Worm (Caenorhabditis elegans) whole organism, midembryonic: Measurements from ENCODE around the gene tra-3.

Experiments
- T22C8.4 ChIP-seq: fragments of 200-800 bp; sonication (Bioruptor generic); IDR thresholded peaks from 2 replicates; pipeline ENCODE4 v1.3.6; 2022; ENCODE audit warnings: missing genetic modification characterization, missing compliant biosample characterization
- cog-1 ChIP-seq: sonication (generic microtip); optimal IDR thresholded peaks from 2 replicates; lab custom pipeline; 2016; ENCODE audit warnings: missing genetic modification characterization, missing compliant biosample characterization
- flt-1 ChIP-seq: fragments of 200-800 bp; sonication (Bioruptor generic); IDR thresholded peaks from 2 replicates; pipeline ENCODE4 v1.3.6; 2022; ENCODE audit warnings: missing genetic modification characterization, missing compliant biosample characterization
- klf-2 ChIP-seq: fragments of 200-800 bp; sonication (Bioruptor generic); conservative IDR thresholded peaks from 2 replicates; pipeline ENCODE4 v1.3.6; 2022; ENCODE audit warnings: missing genetic modification reagents, missing genetic modification characterization, missing compliant biosample characterization
- med-1 ChIP-seq: sonication (generic microtip); optimal IDR thresholded peaks from 2 replicates; lab custom pipeline; 2017; ENCODE audit warnings: missing genetic modification characterization, mild to moderate bottlenecking, missing compliant biosample characterization, antibody characterized with exemption, missing genetic modification reagents; ENCODE audit not compliant: insufficient read depth
- ref-1 ChIP-seq: fragments of 200-800 bp; sonication (Bioruptor generic); conservative IDR thresholded peaks from 2 replicates; pipeline ENCODE4 v1.3.6; 2022; ENCODE audit warnings: missing genetic modification reagents, missing genetic modification characterization, missing compliant biosample characterization
- tab-1 ChIP-seq: fragments of 200-800 bp; sonication (Bioruptor generic); IDR thresholded peaks from 2 replicates; pipeline ENCODE4 v1.3.6; 2022; ENCODE audit warnings: missing genetic modification characterization, missing compliant biosample characterization
- ztf-23 ChIP-seq: fragments of 200-800 bp; sonication (Bioruptor generic); IDR thresholded peaks from 2 replicates; pipeline ENCODE4 v1.3.6; 2022; ENCODE audit warnings: missing genetic modification reagents, missing genetic modification characterization, missing compliant biosample characterization
- ztf-29 ChIP-seq: fragments of 200-800 bp; sonication (Bioruptor generic); IDR thresholded peaks from 2 replicates; pipeline ENCODE4 v1.3.6; 2022; ENCODE audit warnings: missing genetic modification reagents, missing genetic modification characterization, missing compliant biosample characterization

tra-3 gene

DNA sequence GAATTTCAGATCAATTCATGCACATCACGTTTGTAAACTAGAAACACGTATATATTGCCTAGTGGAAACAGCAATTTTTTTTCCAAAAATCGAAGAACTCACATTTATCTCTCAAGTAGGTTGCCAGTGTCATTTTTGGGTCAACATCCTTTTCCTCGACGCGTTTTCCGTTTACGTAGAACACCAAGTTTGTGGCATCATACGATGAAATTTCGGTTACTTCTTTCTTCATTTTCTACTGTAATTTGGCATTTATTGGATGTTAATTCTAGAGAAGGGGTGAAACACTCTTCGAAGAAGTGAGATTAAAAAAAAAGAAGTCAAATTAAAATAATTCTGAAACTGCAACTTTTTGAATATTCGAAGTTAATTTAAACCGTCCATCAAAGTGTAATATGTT lies 31.3 kb downstream of the tra-3 start, which contains the start of gene xdh-1:
xdh-1 (minus strand) TSS at position 240 of the 400 bp plus-strand sequence.
- no peak for TF ChIP-seq T22C8.4 (GFP tag; lab: Robert Waterston, UW)
- no peak for TF ChIP-seq klf-2 (GFP tag; lab: Robert Waterston, UW)
- TF ChIP-seq ztf-29: no peak
- TF ChIP-seq med-1 (GFP tag; lab: Kevin White, UChicago): no peak
- no peak for TF ChIP-seq cog-1
- TF ChIP-seq ztf-23 (GFP tag; lab: Robert Waterston, UW): no peak
- TF ChIP-seq ref-1 (GFP tag; lab: Robert Waterston, UW): no peak
- TF ChIP-seq flt-1: no peak
- no peak for TF ChIP-seq tab-1 (GFP tag; lab: Robert Waterston, UW)

- no peak for TF ChIP-seq med-1 (GFP tag; lab: Kevin White, UChicago)
- TF ChIP-seq flt-1: no peak
- no peak for TF ChIP-seq klf-2 (GFP tag; lab: Robert Waterston, UW)
- no peak for TF ChIP-seq tab-1 (GFP tag; lab: Robert Waterston, UW)
- no peak for TF ChIP-seq T22C8.4 (GFP tag; lab: Robert Waterston, UW)
- TF ChIP-seq cog-1: no peak
- TF ChIP-seq ztf-23 (GFP tag; lab: Robert Waterston, UW): no peak
- TF ChIP-seq ref-1 (GFP tag; lab: Robert Waterston, UW): no peak
- no peak for TF ChIP-seq ztf-29
Observed at ce11 chrIV:14408569-14408968, 35.4 kb downstream of the tra-3 start.

- TF ChIP-seq klf-2 (GFP tag; lab: Robert Waterston, UW) (no peak), ztf-29 (no peak), ref-1 (GFP tag; lab: Robert Waterston, UW) (no peak), ztf-23 (GFP tag; lab: Robert Waterston, UW) (no peak), tab-1 (GFP tag; lab: Robert Waterston, UW) (no peak), flt-1 (no peak), cog-1 (no peak), T22C8.4 (GFP tag; lab: Robert Waterston, UW) (no peak), med-1 (GFP tag; lab: Kevin White, UChicago) (no peak)
Observed at ce11 chrIV:14395531-14395930, 48.5 kb downstream of the tra-3 start.

DNA sequence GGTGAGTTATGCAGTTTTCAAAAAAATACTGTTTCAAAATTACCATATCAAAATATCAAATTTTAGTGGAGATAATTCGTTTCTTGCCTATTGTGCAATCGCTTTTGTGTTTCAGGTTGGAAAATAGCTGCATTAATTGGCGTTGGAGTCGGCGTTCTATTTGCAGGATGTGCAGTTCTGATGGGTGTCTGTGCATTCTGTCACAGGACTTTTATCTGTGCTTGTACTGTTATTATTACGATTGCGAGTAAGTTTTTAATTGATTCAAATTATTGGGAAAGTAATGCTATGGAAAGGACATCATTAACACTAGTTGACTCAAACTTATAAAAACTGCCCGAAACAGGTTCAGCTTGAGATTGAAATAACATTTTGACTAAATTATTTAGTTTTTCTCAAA lies 49.2 kb downstream of the tra-3 start:
- TF ChIP-seq ref-1 (GFP tag; lab: Robert Waterston, UW) (no peak), med-1 (GFP tag; lab: Kevin White, UChicago) (no peak)

ce11 chrIV:14393838-14394237 lies 50.1 kb downstream of the tra-3 start, which contains the start of gene clc-8:
Gene clc-8 (plus strand): TSS chrIV:14394138.
- no peak for TF ChIP-seq ref-1 (GFP tag; lab: Robert Waterston, UW)
- TF ChIP-seq T22C8.4 (GFP tag; lab: Robert Waterston, UW): no peak
- TF ChIP-seq flt-1: no peak
- TF ChIP-seq tab-1 (GFP tag; lab: Robert Waterston, UW): no peak
- TF ChIP-seq cog-1: no peak
- TF ChIP-seq klf-2 (GFP tag; lab: Robert Waterston, UW): no peak
- TF ChIP-seq ztf-23 (GFP tag; lab: Robert Waterston, UW): no peak
- TF ChIP-seq med-1 (GFP tag; lab: Kevin White, UChicago): no peak
- no peak for TF ChIP-seq ztf-29

DNA sequence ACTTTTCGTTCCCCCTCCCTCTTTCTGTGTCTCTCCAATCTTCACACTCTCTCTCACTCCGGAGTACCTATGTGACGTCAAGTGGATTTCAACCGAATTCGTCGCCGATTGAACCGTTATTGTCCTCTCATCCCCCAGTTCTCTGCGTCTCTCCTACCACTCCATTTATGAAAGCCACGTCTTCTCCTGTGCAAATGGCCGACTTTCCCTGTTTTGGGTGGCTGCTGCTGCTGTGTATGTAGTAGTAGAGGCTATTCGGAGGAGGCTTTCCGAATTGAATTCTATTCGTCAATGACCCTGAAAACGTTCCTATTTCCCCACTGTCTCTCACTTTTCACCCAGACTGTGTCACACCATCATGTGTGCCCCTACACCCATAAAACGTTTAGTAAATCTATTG lies 52.2 kb downstream of the tra-3 start:
- no peak for TF ChIP-seq tab-1 (GFP tag; lab: Robert Waterston, UW)
- no peak for TF ChIP-seq med-1 (GFP tag; lab: Kevin White, UChicago)
- TF ChIP-seq ref-1 (GFP tag; lab: Robert Waterston, UW): no peak
- TF ChIP-seq cog-1: no peak
- TF ChIP-seq flt-1: no peak
- no peak for TF ChIP-seq T22C8.4 (GFP tag; lab: Robert Waterston, UW)
- no peak for TF ChIP-seq ztf-23 (GFP tag; lab: Robert Waterston, UW)
- no peak for TF ChIP-seq klf-2 (GFP tag; lab: Robert Waterston, UW)
- no peak for TF ChIP-seq ztf-29

ce11 chrIV:14391268-14391667 lies 52.7 kb downstream of the tra-3 start:
- TF ChIP-seq tab-1 (GFP tag; lab: Robert Waterston, UW) (no peak), flt-1 (no peak), cog-1 (no peak), ref-1 (GFP tag; lab: Robert Waterston, UW) (no peak), ztf-23 (GFP tag; lab: Robert Waterston, UW) (no peak), ztf-29 (no peak), klf-2 (GFP tag; lab: Robert Waterston, UW) (no peak), med-1 (GFP tag; lab: Kevin White, UChicago) (no peak), T22C8.4 (GFP tag; lab: Robert Waterston, UW) (no peak)

DNA sequence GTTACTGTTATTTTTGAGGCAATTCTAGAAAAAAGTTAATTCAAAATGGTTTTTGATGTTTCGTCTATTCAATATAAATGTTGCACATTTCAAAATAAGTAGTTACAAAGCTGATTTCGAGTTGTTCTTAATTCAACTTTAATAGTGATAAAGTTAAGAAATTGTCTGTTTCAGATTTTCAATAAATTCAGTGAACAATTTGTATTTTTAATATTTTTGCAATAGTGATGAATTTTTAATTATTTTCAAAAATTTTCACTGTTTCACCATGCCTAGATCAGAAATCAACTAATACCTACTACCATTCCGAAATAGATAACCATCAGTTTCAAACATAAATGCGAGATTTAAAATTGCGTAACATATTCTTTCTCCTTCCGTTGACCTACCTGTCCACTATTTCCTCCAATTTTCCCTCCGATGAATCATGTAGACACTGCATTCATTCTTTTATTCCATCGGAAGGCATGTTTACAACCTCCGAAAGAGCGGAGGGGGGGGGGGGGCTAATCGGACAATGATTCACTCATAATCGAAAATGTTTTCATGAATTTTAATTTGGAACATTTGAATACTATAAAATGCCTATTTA lies 53.9 kb downstream of the tra-3 start:
- TF ChIP-seq klf-2 (GFP tag; lab: Robert Waterston, UW) (no peak), cog-1 (no peak), T22C8.4 (GFP tag; lab: Robert Waterston, UW) (no peak), ztf-29 (no peak), ref-1 (GFP tag; lab: Robert Waterston, UW) (no peak), med-1 (GFP tag; lab: Kevin White, UChicago) (no peak), flt-1 (no peak), tab-1 (GFP tag; lab: Robert Waterston, UW) (no peak), ztf-23 (GFP tag; lab: Robert Waterston, UW) (no peak)

DNA sequence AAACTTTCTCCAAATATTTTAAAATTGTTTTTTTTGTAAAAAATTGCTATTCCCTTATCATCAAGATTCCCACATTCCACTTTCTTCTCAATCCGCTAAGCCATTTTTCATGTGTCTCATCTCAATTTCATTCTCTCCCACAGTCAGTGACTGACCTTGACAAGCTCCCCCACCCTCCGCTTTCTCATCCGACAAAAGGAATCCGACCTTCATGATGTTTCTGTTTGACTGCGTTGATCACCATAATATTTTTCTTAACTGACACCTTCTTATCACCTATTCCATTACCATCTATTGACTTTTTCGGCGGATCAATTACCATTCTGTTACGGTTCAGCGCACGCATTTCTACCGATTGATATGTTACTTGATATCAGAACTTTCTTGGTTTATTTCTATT lies 54.9 kb downstream of the tra-3 start:
- TF ChIP-seq ztf-29 (no peak), ref-1 (GFP tag; lab: Robert Waterston, UW) (no peak), flt-1 (no peak), klf-2 (GFP tag; lab: Robert Waterston, UW) (no peak), tab-1 (GFP tag; lab: Robert Waterston, UW) (no peak), ztf-23 (GFP tag; lab: Robert Waterston, UW) (no peak), med-1 (GFP tag; lab: Kevin White, UChicago) (no peak), T22C8.4 (GFP tag; lab: Robert Waterston, UW) (no peak), cog-1 (no peak)
